Worm (Caenorhabditis elegans) whole organism, L4 larva: ENCODE results near the gene C01G12.5.

Experiments used
- D1046.2 ChIP-seq: fragments of 200-800 bp; sonication (Bioruptor generic); IDR thresholded peaks from 2 replicates; pipeline ENCODE4 v1.3.6; 2022; ENCODE audit warnings: missing genetic modification characterization, missing compliant biosample characterization
- F26F4.8 ChIP-seq: fragments of 200-800 bp; sonication (Bioruptor generic); conservative IDR thresholded peaks from 2 replicates; pipeline ENCODE4 v1.3.6; 2022; ENCODE audit warnings: missing genetic modification characterization, missing compliant biosample characterization
- F49E8.2 ChIP-seq: sonication (generic microtip); optimal IDR thresholded peaks from 2 replicates; lab custom pipeline; 2016; ENCODE audit warnings: missing compliant biosample characterization, mild to moderate bottlenecking, missing genetic modification characterization, borderline replicate concordance
- T26A8.4 ChIP-seq: fragments of 200-800 bp; sonication (Bioruptor generic); IDR thresholded peaks from 2 replicates; pipeline ENCODE4 v1.3.6; 2022; ENCODE audit warnings: missing genetic modification characterization, missing compliant biosample characterization
- Y5F2A.4 ChIP-seq: fragments of 200-800 bp; sonication (Bioruptor generic); optimal IDR thresholded peaks from 2 replicates; lab custom pipeline; 2018; ENCODE audit warnings: mild to moderate bottlenecking, missing genetic modification characterization, missing compliant biosample characterization
- Y75B8A.6 ChIP-seq: fragments of 200-800 bp; sonication (Bioruptor generic); IDR thresholded peaks from 2 replicates; pipeline ENCODE4 v1.3.6; 2022; ENCODE audit warnings: missing genetic modification reagents, missing genetic modification characterization, missing compliant biosample characterization
- ZK337.2 ChIP-seq: fragments of 200-800 bp; sonication (Bioruptor generic); IDR thresholded peaks from 2 replicates; pipeline ENCODE4 v1.3.6; 2022; ENCODE audit warnings: missing genetic modification reagents, missing genetic modification characterization, missing compliant biosample characterization
- ZK546.5 ChIP-seq, 2 experiments: sonication (generic microtip); optimal IDR thresholded peaks; 2 replicates each; lab custom pipeline; 2017; ENCODE audit warnings: missing biosample characterization in 2 of 2, missing genetic modification characterization in 2 of 2
- aly-2 ChIP-seq: sonication (generic microtip); optimal IDR thresholded peaks from 2 replicates; lab custom pipeline; 2018; ENCODE audit warnings: missing biosample characterization, missing genetic modification characterization
- arid-1 ChIP-seq: fragments of 200-800 bp; sonication (Bioruptor generic); conservative IDR thresholded peaks from 2 replicates; pipeline ENCODE4 v1.3.6; 2022; ENCODE audit warnings: missing genetic modification reagents, missing genetic modification characterization, missing compliant biosample characterization
- attf-4 ChIP-seq: sonication (generic microtip); optimal IDR thresholded peaks from 3 replicates; lab custom pipeline; 2017; ENCODE audit warnings: missing biosample characterization, missing genetic modification characterization
- ceh-28 ChIP-seq: fragments of 150-350 bp; optimal IDR thresholded peaks from 2 replicates; lab custom pipeline; 2014; ENCODE audit warnings: missing biosample characterization, missing genetic modification reagents, missing genetic modification characterization
- ceh-62 ChIP-seq: sonication (generic microtip); optimal IDR thresholded peaks from 2 replicates; lab custom pipeline; 2017; ENCODE audit warnings: missing biosample characterization, missing genetic modification characterization
- ces-1 ChIP-seq: fragments of 150-350 bp; sonication (generic microtip); optimal IDR thresholded peaks from 4 replicates; lab custom pipeline; 2014; ENCODE audit warnings: missing biosample characterization, missing genetic modification reagents, missing genetic modification characterization
- daf-12 ChIP-seq: fragments of 150-350 bp; optimal IDR thresholded peaks from 2 replicates; lab custom pipeline; 2014; ENCODE audit warnings: missing biosample characterization, missing genetic modification reagents, missing genetic modification characterization
- daf-16 ChIP-seq, 3 experiments: sonication (generic microtip); optimal IDR thresholded peaks; 2 replicates each; lab custom pipeline; 2016 to 2017; ENCODE audit warnings: missing genetic modification characterization in 3 of 3, missing genetic modification reagents in 3 of 3, mild to moderate bottlenecking in 2 of 3, missing compliant biosample characterization in 2 of 3, missing biosample characterization in 1 of 3, moderate library complexity in 1 of 3
- daf-19 ChIP-seq: fragments of 200-800 bp; sonication (Bioruptor generic); conservative IDR thresholded peaks from 2 replicates; pipeline ENCODE4 v1.3.6; 2022; ENCODE audit warnings: missing genetic modification characterization, missing compliant biosample characterization
- daf-8 ChIP-seq: fragments of 200-800 bp; sonication (Bioruptor generic); IDR thresholded peaks from 2 replicates; pipeline ENCODE4 v1.3.6; 2022; ENCODE audit warnings: missing genetic modification characterization, missing compliant biosample characterization
- dpl-1 ChIP-seq: fragments of 150-350 bp; optimal IDR thresholded peaks from 2 replicates; lab custom pipeline; 2014; ENCODE audit warnings: missing biosample characterization, missing genetic modification reagents, missing genetic modification characterization
- egl-27 ChIP-seq: sonication (generic microtip); optimal IDR thresholded peaks from 3 replicates; lab custom pipeline; 2017; ENCODE audit warnings: missing biosample characterization, missing genetic modification reagents, missing genetic modification characterization
- egl-43 ChIP-seq: fragments of 200-800 bp; sonication (Bioruptor generic); IDR thresholded peaks from 2 replicates; pipeline ENCODE4 v1.3.6; 2022; ENCODE audit warnings: missing genetic modification reagents, missing genetic modification characterization, missing compliant biosample characterization
- fos-1 ChIP-seq: fragments of 150-350 bp; optimal IDR thresholded peaks from 2 replicates; lab custom pipeline; 2014; ENCODE audit warnings: missing biosample characterization, missing genetic modification characterization
- gei-8 ChIP-seq: fragments of 200-800 bp; sonication (Bioruptor generic); optimal IDR thresholded peaks from 2 replicates; lab custom pipeline; 2018; ENCODE audit warnings: mild to moderate bottlenecking, missing genetic modification characterization, missing compliant biosample characterization
- hif-1 ChIP-seq, 2 experiments: sonication (generic microtip); optimal IDR thresholded peaks; 2 replicates each; lab custom pipeline; 2016 to 2017; ENCODE audit warnings: missing compliant biosample characterization in 2 of 2, missing genetic modification characterization in 2 of 2, missing genetic modification reagents in 2 of 2, missing genotype in 2 of 2, mild to moderate bottlenecking in 1 of 2
- hlh-11 ChIP-seq: fragments of 200-800 bp; sonication (Bioruptor generic); optimal IDR thresholded peaks from 2 replicates; lab custom pipeline; 2018; ENCODE audit warnings: mild to moderate bottlenecking, missing genetic modification characterization, missing compliant biosample characterization
- hmg-1.1 ChIP-seq: fragments of 200-800 bp; sonication (Bioruptor generic); IDR thresholded peaks from 2 replicates; pipeline ENCODE4 v1.3.6; 2022; ENCODE audit warnings: missing genetic modification reagents, missing genetic modification characterization, missing compliant biosample characterization
- jun-1 ChIP-seq: fragments of 150-350 bp; optimal IDR thresholded peaks from 2 replicates; lab custom pipeline; 2014; ENCODE audit warnings: missing biosample characterization, missing genetic modification reagents, missing genetic modification characterization
- lim-7 ChIP-seq: fragments of 200-800 bp; sonication (Bioruptor generic); IDR thresholded peaks from 2 replicates; pipeline ENCODE4 v1.3.6; 2022; ENCODE audit warnings: missing genetic modification characterization, missing compliant biosample characterization
- lin-13 ChIP-seq: fragments of 150-350 bp; optimal IDR thresholded peaks from 2 replicates; lab custom pipeline; 2014; ENCODE audit warnings: missing biosample characterization, missing genetic modification reagents, missing genetic modification characterization
- lin-15B ChIP-seq: fragments of 150-350 bp; sonication (generic microtip); optimal IDR thresholded peaks from 3 replicates; lab custom pipeline; 2014; ENCODE audit warnings: missing biosample characterization, missing genetic modification characterization
- lin-29 ChIP-seq: fragments of 200-800 bp; sonication (Bioruptor generic); IDR thresholded peaks from 2 replicates; pipeline ENCODE4 v1.3.6; 2022; ENCODE audit warnings: missing genetic modification reagents, missing genetic modification characterization, missing compliant biosample characterization
- madf-5 ChIP-seq, 2 experiments: fragments of 200-800 bp; sonication (Bioruptor generic); IDR thresholded peaks; 2 replicates each; pipeline ENCODE4 v1.3.6; 2022; ENCODE audit warnings: missing compliant biosample characterization in 2 of 2, missing genetic modification characterization in 2 of 2
- mxl-3 ChIP-seq: fragments of 200-800 bp; sonication (Bioruptor generic); optimal IDR thresholded peaks from 2 replicates; lab custom pipeline; 2018; ENCODE audit warnings: mild to moderate bottlenecking, missing genetic modification characterization, missing compliant biosample characterization
- nhr-237 ChIP-seq: sonication (generic microtip); optimal IDR thresholded peaks from 2 replicates; lab custom pipeline; 2017; ENCODE audit warnings: missing biosample characterization, missing genetic modification characterization
- nhr-28 ChIP-seq: fragments of 150-350 bp; optimal IDR thresholded peaks from 2 replicates; lab custom pipeline; 2014; ENCODE audit warnings: missing biosample characterization, missing genetic modification characterization
- nhr-41 ChIP-seq: fragments of 200-800 bp; sonication (Bioruptor generic); IDR thresholded peaks from 2 replicates; pipeline ENCODE4 v1.3.6; 2022; ENCODE audit warnings: missing genetic modification reagents, missing genetic modification characterization, missing compliant biosample characterization
- nhr-42 ChIP-seq: fragments of 200-800 bp; sonication (Bioruptor generic); IDR thresholded peaks from 2 replicates; pipeline ENCODE4 v1.3.6; 2022; ENCODE audit warnings: missing genetic modification characterization, missing compliant biosample characterization
- nhr-6 ChIP-seq: fragments of 150-350 bp; optimal IDR thresholded peaks from 2 replicates; lab custom pipeline; 2014; ENCODE audit warnings: missing biosample characterization, missing genetic modification characterization
- nhr-76 ChIP-seq: fragments of 150-350 bp; optimal IDR thresholded peaks from 2 replicates; lab custom pipeline; 2014; ENCODE audit warnings: missing biosample characterization, missing genetic modification characterization
- nhr-77 ChIP-seq: fragments of 150-350 bp; optimal IDR thresholded peaks from 2 replicates; lab custom pipeline; 2014; ENCODE audit warnings: missing biosample characterization, missing genetic modification characterization
- rbr-2 ChIP-seq: sonication (generic microtip); optimal IDR thresholded peaks from 2 replicates; lab custom pipeline; 2016; ENCODE audit warnings: missing genotype, missing genetic modification characterization, missing compliant biosample characterization
- saeg-2 ChIP-seq: fragments of 200-800 bp; sonication (Bioruptor generic); IDR thresholded peaks from 2 replicates; pipeline ENCODE4 v1.3.6; 2022; ENCODE audit warnings: missing genetic modification reagents, missing genetic modification characterization, missing compliant biosample characterization
- set-16 ChIP-seq: fragments of 200-800 bp; sonication (Bioruptor generic); IDR thresholded peaks from 2 replicates; pipeline ENCODE4 v1.3.6; 2022; ENCODE audit warnings: missing genetic modification reagents, missing genetic modification characterization, missing compliant biosample characterization
- snpc-1.2 ChIP-seq: fragments of 200-800 bp; sonication (Bioruptor generic); IDR thresholded peaks from 2 replicates; pipeline ENCODE4 v1.3.6; 2022; ENCODE audit warnings: missing genetic modification reagents, missing genetic modification characterization, missing compliant biosample characterization
- snpc-4 ChIP-seq: fragments of 150-350 bp; optimal IDR thresholded peaks from 2 replicates; lab custom pipeline; 2014; ENCODE audit warnings: missing biosample characterization, missing genetic modification characterization
- tra-1 ChIP-seq: fragments of 200-800 bp; sonication (Bioruptor generic); IDR thresholded peaks from 2 replicates; pipeline ENCODE4 v1.3.6; 2022; ENCODE audit warnings: missing genetic modification reagents, missing genetic modification characterization, missing compliant biosample characterization
- unc-130 ChIP-seq: sonication (generic microtip); optimal IDR thresholded peaks from 2 replicates; lab custom pipeline; 2016; ENCODE audit warnings: missing genetic modification reagents, missing genetic modification characterization, missing compliant biosample characterization
- zag-1 ChIP-seq: fragments of 150-350 bp; optimal IDR thresholded peaks from 2 replicates; lab custom pipeline; 2014; ENCODE audit warnings: missing biosample characterization, missing genetic modification characterization
- zfp-2 ChIP-seq: sonication (generic microtip); optimal IDR thresholded peaks from 2 replicates; lab custom pipeline; 2016; ENCODE audit warnings: mild to moderate bottlenecking, missing genetic modification characterization, missing compliant biosample characterization
- zip-11 ChIP-seq: fragments of 200-800 bp; sonication (Bioruptor generic); IDR thresholded peaks from 2 replicates; pipeline ENCODE4 v1.3.6; 2022; ENCODE audit warnings: missing genetic modification characterization, missing compliant biosample characterization
- zip-2 ChIP-seq: fragments of 150-350 bp; optimal IDR thresholded peaks from 2 replicates; lab custom pipeline; 2014; ENCODE audit warnings: missing biosample characterization, missing genetic modification characterization
- ztf-11 ChIP-seq: fragments of 150-350 bp; optimal IDR thresholded peaks from 2 replicates; lab custom pipeline; 2014; ENCODE audit warnings: missing biosample characterization, missing genetic modification characterization
- ztf-7 ChIP-seq: fragments of 150-350 bp; optimal IDR thresholded peaks from 2 replicates; lab custom pipeline; 2014; ENCODE audit warnings: missing biosample characterization, missing genetic modification characterization

The C01G12.5 gene

DNA sequence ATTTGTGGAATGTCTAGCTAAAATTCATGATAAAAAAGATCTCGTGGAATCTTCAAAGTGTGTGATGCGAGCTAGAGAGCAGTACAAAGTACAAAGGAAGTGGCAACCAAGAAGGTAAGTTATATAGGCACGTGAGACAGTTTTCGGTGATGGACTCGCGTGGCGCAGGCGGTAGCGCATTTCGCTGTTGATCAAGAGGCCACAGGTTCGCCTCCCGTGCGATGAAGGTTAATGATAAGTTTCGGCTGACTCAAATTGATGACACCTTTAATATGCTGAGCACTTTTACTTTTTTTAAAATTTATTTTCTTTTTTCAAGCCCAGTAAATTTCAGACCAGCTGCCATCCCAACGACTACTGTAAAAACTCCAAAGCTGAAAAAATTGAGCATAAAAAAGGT, 29.6 kb upstream of the C01G12.5 start (continued):
- TF ChIP-seq daf-19 (GFP tag; lab: Robert Waterston, UW) (peak; percentile 76; the same call in 1 of the 2 replicates), nhr-41 (GFP tag; lab: Robert Waterston, UW) (peak; percentile 82; the same call in 1 of the 2 replicates), rbr-2 (tag; lab: Kevin White, UChicago) (peak; percentile 4), zip-11 (GFP tag; lab: Robert Waterston, UW) (no peak), hif-1 (tag; optimal IDR thresholded peaks at IDR 0.05; lab: Kevin White, UChicago) (no peak), egl-27 (tag; lab: Kevin White, UChicago) (no peak), jun-1 (tag; lab: Kevin White, UChicago) (no peak), madf-5 (GFP tag; IDR thresholded peaks at IDR 0.05; lab: Robert Waterston, UW) (peak; percentile 74 to 93; a peak in 3 of 4 replicates), saeg-2 (peak; percentile 86), zag-1 (tag; lab: Kevin White, UChicago) (no peak), daf-12 (tag; lab: Kevin White, UChicago) (no peak), ZK337.2 (GFP tag; lab: Robert Waterston, UW) (0 out of 2 replicates have a peak, but pooled peaks have one; percentile 17), nhr-77 (tag; lab: Kevin White, UChicago) (no peak), ztf-11 (tag; lab: Kevin White, UChicago) (no peak), snpc-1.2 (GFP tag; lab: Robert Waterston, UW) (peak; percentile 84), nhr-28 (tag; lab: Kevin White, UChicago) (no peak), nhr-237 (tag; lab: Kevin White, UChicago) (no peak), daf-16 (GFP tag; optimal IDR thresholded peaks at IDR 0.05; lab: Kevin White, UChicago) (peak in 1 of 2 experiments; percentile 88), daf-16 (tag; optimal IDR thresholded peaks at IDR 0.05; lab: Kevin White, UChicago) (peak; percentile 67), nhr-76 (tag; lab: Kevin White, UChicago) (no peak), gei-8 (GFP tag; lab: Kevin White, UChicago) (peak; percentile 32), Y5F2A.4 (GFP tag; lab: Kevin White, UChicago) (peak; percentile 60), attf-4 (tag; lab: Kevin White, UChicago) (no peak), ces-1 (GFP tag; lab: Kevin White, UChicago) (no peak), fos-1 (tag; lab: Kevin White, UChicago) (no peak), lin-15B (tag; lab: Kevin White, UChicago) (no peak), ZK546.5 (tag; optimal IDR thresholded peaks at IDR 0.05; lab: Kevin White, UChicago) (no peak), zfp-2 (no peak), unc-130 (peak; percentile 39), hmg-1.1 (peak; percentile 58; the same call in 1 of the 2 replicates), aly-2 (no peak), T26A8.4 (peak; percentile 71), ztf-7 (tag; lab: Kevin White, UChicago) (no peak), nhr-42 (peak; percentile 81), egl-43 (peak; percentile 92), set-16 (peak; percentile 20; the same call in 1 of the 2 replicates), dpl-1 (no peak), zip-2 (tag; lab: Kevin White, UChicago) (no peak), F26F4.8 (GFP tag; lab: Robert Waterston, UW) (peak; percentile 82), lin-29 (GFP tag; lab: Robert Waterston, UW) (no peak), Y75B8A.6 (GFP tag; lab: Robert Waterston, UW) (no peak), snpc-4 (tag; lab: Kevin White, UChicago) (no peak), F49E8.2 (no peak), daf-8 (GFP tag; lab: Robert Waterston, UW) (no peak), lim-7 (peak; percentile 96), mxl-3 (GFP tag; lab: Kevin White, UChicago) (peak; percentile 43), ceh-62 (no peak), lin-13 (GFP tag; lab: Kevin White, UChicago) (no peak), hlh-11 (peak; percentile 18), tra-1 (GFP tag; lab: Robert Waterston, UW) (peak; percentile 85), nhr-6 (tag; lab: Kevin White, UChicago) (no peak), D1046.2 (GFP tag; lab: Robert Waterston, UW) (peak; percentile 86), arid-1 (GFP tag; lab: Robert Waterston, UW) (peak; percentile 90), ceh-28 (tag; lab: Kevin White, UChicago) (no peak)
